Fruit fly (Drosophila melanogaster): Measurements from ENCODE around the gene CG31517.
A peak's percentile ranks its signal among the peaks of the same experiment; 100 is the strongest.

CG31517 gene

DNA sequence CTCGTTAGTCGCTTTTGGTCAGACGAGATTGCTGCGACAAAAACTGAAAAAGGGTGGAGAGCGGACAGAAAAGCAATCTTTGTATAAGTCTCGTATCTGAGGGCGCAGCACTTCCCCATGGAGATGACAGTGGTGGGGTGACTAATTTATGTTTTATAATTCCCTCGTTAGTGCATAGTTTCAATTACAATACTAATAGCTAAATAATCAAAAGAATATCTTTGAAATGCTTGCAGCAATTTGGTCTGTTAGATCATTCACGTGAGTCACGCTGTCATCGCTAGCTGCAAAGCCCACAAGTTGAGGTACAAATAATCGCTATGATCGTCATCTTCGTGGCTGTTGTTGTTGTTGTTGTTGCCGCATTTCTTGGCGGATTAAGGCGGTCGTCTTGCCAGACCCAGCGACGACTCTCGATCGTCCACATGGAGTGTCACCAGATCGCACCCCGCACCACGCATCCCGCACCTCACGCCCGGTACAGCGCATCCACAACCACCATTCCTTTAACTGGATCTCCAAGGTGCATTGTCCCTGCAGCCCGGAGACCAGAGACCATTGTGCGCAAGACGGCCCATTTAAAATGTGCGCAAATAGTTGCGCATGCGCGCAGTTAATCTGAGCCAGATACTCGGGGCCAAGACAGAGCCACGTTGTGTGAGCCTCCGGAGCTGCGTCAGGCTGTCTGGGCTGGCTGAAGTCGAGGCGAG, 26.3 kb upstream of the CG31517 start (continued):
- TF ChIP-seq Rel (GFP tag; optimal IDR thresholded peaks at IDR 0.05): no peak
- TF ChIP-seq Rel (tag; optimal IDR thresholded peaks at IDR 0.05): peak; percentile 52

DNA sequence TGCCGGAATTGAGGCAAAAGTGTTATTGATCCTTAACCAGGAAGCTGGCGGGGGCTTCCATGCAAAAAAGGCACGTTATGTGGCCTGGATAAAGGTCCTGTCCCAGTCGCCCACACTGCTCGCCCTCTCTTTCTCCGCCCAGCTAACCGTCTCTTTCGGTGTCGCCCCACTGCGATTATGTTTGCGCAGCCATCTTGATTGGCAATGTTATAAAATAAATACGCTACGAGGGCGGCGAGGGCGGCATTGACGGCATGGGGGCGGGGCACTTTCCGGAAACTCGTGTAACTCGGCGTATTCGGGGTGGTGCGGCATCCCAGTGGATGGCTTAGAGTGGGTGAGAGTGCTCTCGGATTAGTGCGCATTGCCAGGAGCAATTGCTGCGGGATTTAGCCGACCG, 24.6 kb upstream of the CG31517 start:
- no peak for TF ChIP-seq Hr83 (GFP tag; optimal IDR thresholded peaks at IDR 0.05; ENCODE audit: poor library complexity, severe bottlenecking)
- TF ChIP-seq sage (GFP tag; optimal IDR thresholded peaks at IDR 0.05): no peak
- TF ChIP-seq Dif (GFP tag; optimal IDR thresholded peaks at IDR 0.05; ENCODE audit: partially characterized antibody): no peak
- no peak for TF ChIP-seq Rel (GFP tag; optimal IDR thresholded peaks at IDR 0.05)
- TF ChIP-seq Rel (tag; optimal IDR thresholded peaks at IDR 0.05): no peak

- TF ChIP-seq fru (GFP tag; optimal IDR thresholded peaks at IDR 0.05): no peak
- no peak for TF ChIP-seq rgr (GFP tag; optimal IDR thresholded peaks at IDR 0.05)
- TF ChIP-seq Sp1 (GFP tag; optimal IDR thresholded peaks at IDR 0.05): no peak
- TF ChIP-seq HLH106 (tag; optimal IDR thresholded peaks at IDR 0.05): no peak
- TF ChIP-seq Dif (GFP tag; optimal IDR thresholded peaks at IDR 0.05; ENCODE audit: partially characterized antibody): no peak
- no peak for TF ChIP-seq h (GFP tag; optimal IDR thresholded peaks at IDR 0.05)
- no peak for TF ChIP-seq lola (GFP tag; optimal IDR thresholded peaks at IDR 0.05)
- TF ChIP-seq pan (optimal IDR thresholded peaks at IDR 0.05): no peak
- TF ChIP-seq Rel (GFP tag; optimal IDR thresholded peaks at IDR 0.05): no peak
- TF ChIP-seq Rel (tag; optimal IDR thresholded peaks at IDR 0.05): no peak
- no peak for TF ChIP-seq Myc (optimal IDR thresholded peaks at IDR 0.05)
- TF ChIP-seq CG9705 (GFP tag; optimal IDR thresholded peaks at IDR 0.05): no peak
- no peak for TF ChIP-seq Mio (GFP tag; optimal IDR thresholded peaks at IDR 0.05)
- TF ChIP-seq Jra (GFP tag; optimal IDR thresholded peaks at IDR 0.05): no peak
- TF ChIP-seq dl (GFP tag; optimal IDR thresholded peaks at IDR 0.05; ENCODE audit: insufficient read depth in 1 of 2, partially characterized antibody in 2 of 2): no peak
- TF ChIP-seq brk (GFP tag; optimal IDR thresholded peaks at IDR 0.05): no peak
- TF ChIP-seq usp (GFP tag; optimal IDR thresholded peaks at IDR 0.05): no peak
- TF ChIP-seq sage (GFP tag; optimal IDR thresholded peaks at IDR 0.05): no peak
- TF ChIP-seq Hr83 (GFP tag; optimal IDR thresholded peaks at IDR 0.05; ENCODE audit: poor library complexity, severe bottlenecking): no peak
Measured at dm6 chr3R:13927543-13927942, 20.7 kb upstream of the CG31517 start.

- TF ChIP-seq CG9705 (GFP tag; optimal IDR thresholded peaks at IDR 0.05) (no peak), pan (optimal IDR thresholded peaks at IDR 0.05) (no peak), brk (GFP tag; optimal IDR thresholded peaks at IDR 0.05) (no peak), br (GFP tag; optimal IDR thresholded peaks at IDR 0.05) (no peak), Hr78 (GFP tag; optimal IDR thresholded peaks at IDR 0.05) (no peak), N (GFP tag; optimal IDR thresholded peaks at IDR 0.05) (no peak), Dfd (GFP tag; optimal IDR thresholded peaks at IDR 0.05) (no peak), dsf (GFP tag; optimal IDR thresholded peaks at IDR 0.05; ENCODE audit: borderline replicate concordance) (no peak), Vsx2 (GFP tag; optimal IDR thresholded peaks at IDR 0.05; ENCODE audit: partially characterized antibody) (no peak), CrebA (GFP tag; optimal IDR thresholded peaks at IDR 0.05; ENCODE audit: borderline replicate concordance) (no peak), rgr (GFP tag; optimal IDR thresholded peaks at IDR 0.05) (no peak), GATAd (GFP tag; optimal IDR thresholded peaks at IDR 0.05) (no peak), dl (GFP tag; optimal IDR thresholded peaks at IDR 0.05; ENCODE audit: insufficient read depth in 1 of 2, partially characterized antibody in 2 of 2) (no peak)
Measured at dm6 chr3R:13930252-13930651, 18.0 kb upstream of the CG31517 start.

dm6 chr3R:13931813-13932212, 16.4 kb upstream of the CG31517 start:
- TF ChIP-seq Rel (GFP tag; optimal IDR thresholded peaks at IDR 0.05) (no peak), Rel (tag; optimal IDR thresholded peaks at IDR 0.05) (no peak), br (GFP tag; optimal IDR thresholded peaks at IDR 0.05) (peak; percentile 38), HLH106 (tag; optimal IDR thresholded peaks at IDR 0.05) (peak; percentile 21), Myc (optimal IDR thresholded peaks at IDR 0.05) (no peak), OdsH (GFP tag; optimal IDR thresholded peaks at IDR 0.05) (peak; percentile 44), GATAd (GFP tag; optimal IDR thresholded peaks at IDR 0.05) (no peak), jim (GFP tag; optimal IDR thresholded peaks at IDR 0.05) (no peak), dmrt93B (GFP tag; optimal IDR thresholded peaks at IDR 0.05) (no peak), Dif (GFP tag; optimal IDR thresholded peaks at IDR 0.05; ENCODE audit: partially characterized antibody) (no peak), h (GFP tag; optimal IDR thresholded peaks at IDR 0.05) (peak; percentile 63), woc (GFP tag; optimal IDR thresholded peaks at IDR 0.05) (peak; percentile 25), Dfd (GFP tag; optimal IDR thresholded peaks at IDR 0.05) (no peak), dsf (GFP tag; optimal IDR thresholded peaks at IDR 0.05; ENCODE audit: borderline replicate concordance) (no peak), dl (GFP tag; optimal IDR thresholded peaks at IDR 0.05; ENCODE audit: insufficient read depth in 1 of 2, partially characterized antibody in 2 of 2) (no peak), sv (GFP tag; optimal IDR thresholded peaks at IDR 0.05) (no peak), rgr (GFP tag; optimal IDR thresholded peaks at IDR 0.05) (peak; percentile 64), usp (GFP tag; optimal IDR thresholded peaks at IDR 0.05) (no peak), CG32264 (GFP tag; optimal IDR thresholded peaks at IDR 0.05) (no peak), Hr83 (GFP tag; optimal IDR thresholded peaks at IDR 0.05; ENCODE audit: poor library complexity, severe bottlenecking) (no peak), foxo (GFP tag; optimal IDR thresholded peaks at IDR 0.05) (peak in 1 of 2 experiments; percentile 50), Hnf4 (GFP tag; optimal IDR thresholded peaks at IDR 0.05) (peak; percentile 45), CrebA (GFP tag; optimal IDR thresholded peaks at IDR 0.05; ENCODE audit: borderline replicate concordance) (no peak), N (GFP tag; optimal IDR thresholded peaks at IDR 0.05) (no peak), lola (GFP tag; optimal IDR thresholded peaks at IDR 0.05) (no peak), CG9705 (GFP tag; optimal IDR thresholded peaks at IDR 0.05) (no peak), sage (GFP tag; optimal IDR thresholded peaks at IDR 0.05) (no peak), brk (GFP tag; optimal IDR thresholded peaks at IDR 0.05) (peak; percentile 39), Hr78 (GFP tag; optimal IDR thresholded peaks at IDR 0.05) (no peak), Sp1 (GFP tag; optimal IDR thresholded peaks at IDR 0.05) (peak; percentile 54), pan (optimal IDR thresholded peaks at IDR 0.05) (no peak), Jra (GFP tag; optimal IDR thresholded peaks at IDR 0.05) (no peak), ey (GFP tag; optimal IDR thresholded peaks at IDR 0.05) (peak; percentile 59)
